Fruit fly (Drosophila melanogaster): ENCODE measurements around the gene Atg8a.

Gene Atg8a

dm6 chrX:10737422-10738150, 30.6 kb downstream of the Atg8a start:
- peak; percentile 77 for TF ChIP-seq CG10669 (GFP tag; optimal IDR thresholded peaks at IDR 0.05)
- TF ChIP-seq net (GFP tag; optimal IDR thresholded peaks at IDR 0.05), result peak; percentile 69
- peak; percentile 77 for TF ChIP-seq dac (GFP tag; optimal IDR thresholded peaks at IDR 0.05)
- TF ChIP-seq Hr39 (GFP tag; optimal IDR thresholded peaks at IDR 0.05), result peak; percentile 65
- TF ChIP-seq Eip78C (GFP tag), result peak; percentile 80
- TF ChIP-seq Lpt (GFP tag; optimal IDR thresholded peaks at IDR 0.05), result peak; percentile 61
- peak; percentile 3 for TF ChIP-seq fkh (GFP tag; optimal IDR thresholded peaks at IDR 0.05)
- peak; percentile 84 for TF ChIP-seq svp (GFP tag)
- TF ChIP-seq CG10631 (GFP tag; optimal IDR thresholded peaks at IDR 0.05), result peak; percentile 86
- no peak for TF ChIP-seq Sox15 (GFP tag; optimal IDR thresholded peaks at IDR 0.05)
- TF ChIP-seq CG8632 (GFP tag; optimal IDR thresholded peaks at IDR 0.05), result peak; percentile 53
- peak; percentile 70 for TF ChIP-seq lz (GFP tag; optimal IDR thresholded peaks at IDR 0.05)
- peak; percentile 31 for TF ChIP-seq CG6808 (GFP tag; optimal IDR thresholded peaks at IDR 0.05)
- peak; percentile 55 for TF ChIP-seq cyc (GFP tag; optimal IDR thresholded peaks at IDR 0.05)
- peak; percentile 8 for TF ChIP-seq Smox (GFP tag; optimal IDR thresholded peaks at IDR 0.05)
- TF ChIP-seq Sox14 (GFP tag; optimal IDR thresholded peaks at IDR 0.05), result peak; percentile 83
- TF ChIP-seq vri (GFP tag; optimal IDR thresholded peaks at IDR 0.05), result peak; percentile 19
- no peak for TF ChIP-seq fd85E (GFP tag; optimal IDR thresholded peaks at IDR 0.05)
- TF ChIP-seq Met (GFP tag; optimal IDR thresholded peaks at IDR 0.05), result peak; percentile 72
- peak; percentile 67 for TF ChIP-seq OdsH (GFP tag; optimal IDR thresholded peaks at IDR 0.05)
- TF ChIP-seq dsx (GFP tag; optimal IDR thresholded peaks at IDR 0.05; ENCODE audit: poor library complexity, severe bottlenecking), result peak; percentile 86
- TF ChIP-seq Hr38 (GFP tag; optimal IDR thresholded peaks at IDR 0.05), result no peak
- TF ChIP-seq Hr4 (GFP tag; optimal IDR thresholded peaks at IDR 0.05), result peak; percentile 89
- TF ChIP-seq CG11902 (GFP tag; optimal IDR thresholded peaks at IDR 0.05), result peak; percentile 28
- peak; percentile 74 for TF ChIP-seq pdm3 (GFP tag; optimal IDR thresholded peaks at IDR 0.05)
- peak; percentile 50 for TF ChIP-seq CG6792 (GFP tag; optimal IDR thresholded peaks at IDR 0.05)
- peak; percentile 92 for TF ChIP-seq eg (GFP tag; IDR thresholded peaks at IDR 0.05)
- TF ChIP-seq CG6276 (GFP tag; optimal IDR thresholded peaks at IDR 0.05), result peak; percentile 89
- peak; percentile 78 for TF ChIP-seq achi (GFP tag; optimal IDR thresholded peaks at IDR 0.05)
- no peak for TF ChIP-seq CG8319 (GFP tag; optimal IDR thresholded peaks at IDR 0.05)
- no peak for TF ChIP-seq Blimp-1 (GFP tag; optimal IDR thresholded peaks at IDR 0.05)
- peak; percentile 59 for TF ChIP-seq Sox102F (GFP tag; optimal IDR thresholded peaks at IDR 0.05)
- no peak for TF ChIP-seq CG6854 (GFP tag; optimal IDR thresholded peaks at IDR 0.05)
- peak; percentile 69 for TF ChIP-seq CG1621 (tag; optimal IDR thresholded peaks at IDR 0.05)
- TF ChIP-seq CG7368 (GFP tag; optimal IDR thresholded peaks at IDR 0.05), result peak; percentile 40
- peak; percentile 92 for TF ChIP-seq CG32006 (GFP tag; optimal IDR thresholded peaks at IDR 0.05)
- TF ChIP-seq CG4318 (GFP tag; optimal IDR thresholded peaks at IDR 0.05), result peak; percentile 89
- peak; percentile 83 for TF ChIP-seq CG11294 (GFP tag; IDR thresholded peaks at IDR 0.05)
- TF ChIP-seq Gug (GFP tag; IDR thresholded peaks at IDR 0.05), result peak; percentile 87
- TF ChIP-seq esn (GFP tag; optimal IDR thresholded peaks at IDR 0.05), result peak; percentile 74
- TF ChIP-seq fd59A (GFP tag; optimal IDR thresholded peaks at IDR 0.05), result peak; percentile 34
- peak; percentile 11 to 52 for TF ChIP-seq ss (GFP tag; optimal IDR thresholded peaks at IDR 0.05)
- TF ChIP-seq CG15336 (GFP tag; IDR thresholded peaks at IDR 0.05), result peak; percentile 92
- peak; percentile 28 for TF ChIP-seq CG11762 (GFP tag; optimal IDR thresholded peaks at IDR 0.05; ENCODE audit: insufficient read depth)
- peak; percentile 48 for TF ChIP-seq CG31627 (GFP tag; optimal IDR thresholded peaks at IDR 0.05)
- TF ChIP-seq CG3919 (GFP tag; optimal IDR thresholded peaks at IDR 0.05), result peak; percentile 74
- peak; percentile 57 for TF ChIP-seq spab (GFP tag; optimal IDR thresholded peaks at IDR 0.05)
- TF ChIP-seq salr (GFP tag; optimal IDR thresholded peaks at IDR 0.05), result peak; percentile 44 to 52
- TF ChIP-seq Ets21C (GFP tag; optimal IDR thresholded peaks at IDR 0.05), result peak; percentile 21
- TF ChIP-seq CG16779 (tag; optimal IDR thresholded peaks at IDR 0.05), result peak; percentile 36
- TF ChIP-seq CG8119 (GFP tag; IDR thresholded peaks at IDR 0.05), result peak; percentile 88
